Fruit fly (Drosophila melanogaster) ovary, adult (tissue): ENCODE results near the gene Ggamma30A.
A peak's percentile ranks its signal among the peaks of the same experiment; 100 is the strongest.

ENCODE experiments used
- CG17801 ChIP-seq: fragments of 200-800 bp; optimal IDR thresholded peaks from 2 replicates; lab custom pipeline; 2019; ENCODE audit warnings: missing biosample characterization, mild to moderate bottlenecking, missing genetic modification characterization, moderate library complexity; ENCODE audit not compliant: partially characterized antibody

The Ggamma30A gene

DNA sequence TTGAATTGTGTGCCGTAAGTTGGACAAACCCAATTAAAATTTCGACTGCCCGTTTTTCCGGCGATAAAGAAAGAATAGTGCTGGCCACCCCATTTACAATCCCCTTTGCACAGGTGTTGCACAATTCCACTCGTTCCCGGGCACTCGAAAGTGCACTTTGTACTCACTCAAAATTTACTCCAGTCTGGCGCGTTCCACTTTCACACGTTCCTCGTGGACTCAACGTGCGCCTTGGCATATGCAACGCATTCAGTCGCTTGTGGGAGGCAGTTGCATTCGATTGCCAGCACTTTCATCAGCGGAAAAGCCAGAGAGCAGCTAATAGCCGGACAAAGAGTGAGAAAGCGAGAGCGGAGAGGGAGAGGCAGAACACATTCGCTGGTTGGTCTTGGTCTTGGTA is at the start of gene Ggamma30A:
Gene Ggamma30A (plus strand): TSS at position 248 of the 400 bp plus-strand sequence.
- no peak for TF ChIP-seq CG17801 (GFP tag; lab: Kevin White, UChicago)

dm6 chr2L:9207133-9207532 is 49.2 kb upstream of the Ggamma30A start:
- TF ChIP-seq CG17801 (GFP tag; lab: Kevin White, UChicago): no peak

DNA sequence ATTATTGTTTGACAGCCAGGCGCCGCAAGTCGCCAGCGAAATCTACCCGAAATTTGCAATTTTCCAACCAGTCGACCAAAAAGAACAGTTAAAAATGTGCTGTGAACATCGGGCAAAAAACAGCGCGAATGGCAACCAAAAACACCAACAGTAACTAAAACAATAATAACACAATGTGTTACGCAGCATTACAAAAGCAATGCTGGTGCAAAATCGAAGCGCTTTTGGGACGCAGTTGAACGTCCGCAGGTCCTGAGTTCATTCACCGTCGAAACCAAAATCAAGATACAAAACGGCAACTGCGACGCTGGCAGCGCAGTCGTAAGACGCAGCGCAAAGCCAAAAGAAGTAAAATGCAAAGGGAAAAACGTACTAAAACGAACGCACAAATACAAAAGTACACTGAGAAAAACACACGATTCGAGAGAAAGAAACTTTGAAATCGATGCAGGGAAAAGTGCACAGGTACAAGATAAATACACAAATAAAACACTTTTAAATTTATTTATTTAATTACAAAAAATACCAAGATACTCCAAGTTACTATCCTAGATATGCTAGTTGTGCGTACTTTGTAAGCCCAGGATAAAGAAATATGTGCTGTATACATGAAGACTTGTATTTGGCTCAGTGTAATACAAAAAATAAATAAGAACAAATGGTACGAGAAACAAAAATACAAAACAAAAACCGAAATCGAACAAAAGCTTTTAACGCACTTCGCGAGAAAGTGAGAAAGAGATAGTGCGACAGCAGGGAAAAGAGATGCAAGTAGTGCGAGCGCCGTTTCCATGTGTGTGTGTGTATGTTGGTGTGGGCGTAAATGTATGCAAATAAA is 45.3 kb upstream of the Ggamma30A start:
- peak; percentile 83 for TF ChIP-seq CG17801 (GFP tag; lab: Kevin White, UChicago)

- no peak for TF ChIP-seq CG17801 (GFP tag; lab: Kevin White, UChicago)
These were observed 42.7 kb upstream of the Ggamma30A start for dm6 chr2L:9213626-9214025.

dm6 chr2L:9215899-9216298 is 40.5 kb upstream of the Ggamma30A start:
- TF ChIP-seq CG17801 (GFP tag; lab: Kevin White, UChicago): no peak

- TF ChIP-seq CG17801 (GFP tag; lab: Kevin White, UChicago): no peak
These were observed 33.1 kb upstream of the Ggamma30A start for dm6 chr2L:9223266-9223665.

- no peak for TF ChIP-seq CG17801 (GFP tag; lab: Kevin White, UChicago)
These were observed 31.9 kb upstream of the Ggamma30A start for dm6 chr2L:9224364-9225019.

- no peak for TF ChIP-seq CG17801 (GFP tag; lab: Kevin White, UChicago)
These were observed 31.0 kb upstream of the Ggamma30A start for dm6 chr2L:9225378-9225777.

DNA sequence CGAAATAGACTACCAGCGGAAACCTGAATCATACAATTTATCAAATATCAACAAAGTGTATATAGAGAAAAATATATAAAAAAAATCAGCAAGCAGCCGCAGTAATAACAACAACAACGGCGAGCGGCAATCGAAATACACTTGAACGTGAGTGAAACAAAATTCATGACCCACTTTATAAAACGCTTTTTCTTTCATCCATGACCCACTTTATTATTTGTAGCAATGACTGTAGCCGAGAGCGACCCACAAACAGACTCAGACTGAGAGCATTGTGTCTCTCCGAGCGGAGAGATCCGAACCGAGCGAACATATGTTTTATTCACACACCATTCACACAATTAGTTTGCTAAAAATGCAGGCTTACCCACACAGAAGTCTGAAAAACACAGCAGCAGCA is 26.7 kb upstream of the Ggamma30A start:
- no peak for TF ChIP-seq CG17801 (GFP tag; lab: Kevin White, UChicago)

DNA sequence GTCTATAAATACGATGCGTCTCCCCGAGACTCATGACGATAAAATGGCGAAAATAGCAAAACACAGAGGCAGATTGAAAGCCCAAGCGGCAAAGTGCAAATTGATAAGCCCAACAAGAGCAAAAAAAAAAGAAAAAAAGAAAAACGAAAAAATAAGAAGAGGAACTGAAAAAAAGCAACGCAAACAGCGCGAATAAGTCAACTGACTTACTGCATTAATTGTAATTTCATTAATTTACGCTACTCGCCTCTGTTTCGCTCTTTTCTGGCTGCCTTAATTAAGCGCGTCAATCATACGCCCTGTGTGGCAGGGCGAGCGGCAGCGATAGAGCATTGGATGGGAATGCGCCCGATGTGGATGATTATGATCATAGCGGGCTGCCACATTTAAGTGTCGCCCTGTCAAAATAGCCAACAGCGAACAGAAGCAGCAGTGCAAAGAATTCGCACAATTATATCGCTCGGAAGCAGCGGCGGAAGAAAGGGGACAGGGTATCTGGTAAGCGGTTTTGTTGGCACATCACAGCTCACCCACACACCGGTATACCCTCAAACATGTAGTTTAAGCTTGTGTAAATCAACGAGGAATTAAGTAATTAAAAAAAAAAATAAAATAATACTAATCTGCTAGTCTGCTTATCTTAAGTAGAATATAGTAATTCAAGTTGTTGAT is 24.5 kb upstream of the Ggamma30A start:
- peak; percentile 22 for TF ChIP-seq CG17801 (GFP tag; lab: Kevin White, UChicago)

dm6 chr2L:9234104-9234503 is 22.3 kb upstream of the Ggamma30A start:
- TF ChIP-seq CG17801 (GFP tag; lab: Kevin White, UChicago): no peak

- TF ChIP-seq CG17801 (GFP tag; lab: Kevin White, UChicago): peak; percentile 78
These were observed 20.8 kb upstream of the Ggamma30A start for dm6 chr2L:9235556-9236001.

DNA sequence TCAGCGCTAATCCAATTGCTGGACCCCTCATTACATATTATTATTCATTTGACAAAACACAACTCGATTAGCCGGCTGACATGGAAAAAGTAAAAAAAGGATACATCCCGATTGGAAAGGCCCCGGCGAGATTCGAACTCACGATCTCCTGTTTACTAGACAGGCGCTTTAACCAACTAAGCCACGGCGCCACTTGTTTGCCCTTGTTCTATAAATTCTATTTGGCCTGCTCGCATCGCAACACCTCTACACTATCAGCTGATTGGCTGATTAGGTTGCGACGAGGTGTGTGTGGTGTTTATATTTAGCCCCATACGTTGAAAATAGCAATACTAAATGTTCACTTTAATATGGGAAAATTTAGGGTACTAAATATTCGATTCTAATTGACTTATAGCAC is 20.0 kb upstream of the Ggamma30A start:
- TF ChIP-seq CG17801 (GFP tag; lab: Kevin White, UChicago): no peak

- TF ChIP-seq CG17801 (GFP tag; lab: Kevin White, UChicago): no peak
These were observed 18.9 kb upstream of the Ggamma30A start for dm6 chr2L:9237212-9238031.
